Fruit fly (Drosophila melanogaster): Measurements from ENCODE around the gene Mst27D.
A peak's percentile ranks its signal among the peaks of the same experiment; 100 is the strongest.

Mst27D gene

dm6 chr2L:7071219-7071618 lies 10.6 kb upstream of the Mst27D start:
- TF ChIP-seq CG8359 (GFP tag; optimal IDR thresholded peaks at IDR 0.05; ENCODE audit: borderline replicate concordance) (peak; percentile 98), CG18476 (GFP tag; optimal IDR thresholded peaks at IDR 0.05) (no peak), Tbp (GFP tag; optimal IDR thresholded peaks at IDR 0.05) (peak; percentile 43)

- TF ChIP-seq sr (GFP tag; IDR thresholded peaks at IDR 0.05) (no peak), cas (GFP tag; IDR thresholded peaks at IDR 0.05) (no peak), CG10654 (GFP tag; optimal IDR thresholded peaks at IDR 0.05) (no peak), Pdp1 (GFP tag; optimal IDR thresholded peaks at IDR 0.05) (peak in 1 of 2 experiments; percentile 44), tin (GFP tag; optimal IDR thresholded peaks at IDR 0.05) (no peak), en (GFP tag; optimal IDR thresholded peaks at IDR 0.05) (no peak), Mes4 (GFP tag; optimal IDR thresholded peaks at IDR 0.05) (no peak)
These were observed 7.0 kb upstream of the Mst27D start, which contains the start of gene Ugt307A1 for dm6 chr2L:7067683-7068082. Ugt307A1 (plus strand) TSS chr2L:7067983.

DNA sequence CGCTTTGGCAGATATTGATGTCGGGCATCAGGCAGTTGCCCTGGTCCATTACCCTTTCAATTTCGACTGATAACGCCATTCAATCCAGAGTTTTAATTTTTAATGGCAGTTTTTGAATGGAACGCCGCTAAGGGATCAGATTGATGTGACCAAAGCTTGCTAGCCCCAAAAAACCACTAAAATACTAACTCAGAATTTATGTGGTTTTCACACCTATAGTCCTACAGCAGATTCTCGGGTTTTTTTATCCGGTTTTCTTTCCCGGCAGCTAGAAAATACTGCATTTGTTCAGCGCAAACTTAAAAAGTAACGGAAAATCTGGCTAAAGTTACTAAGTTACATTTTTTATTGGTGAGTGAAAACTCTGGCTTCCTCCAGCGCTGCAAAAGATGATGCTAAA lies 5.0 kb upstream of the Mst27D start, which contains the start of gene Nuf2:
Nuf2 (minus strand) TSS at position 151 of the 400 bp plus-strand sequence.
- TF ChIP-seq CG15073 (GFP tag; optimal IDR thresholded peaks at IDR 0.05) (no peak), pan (optimal IDR thresholded peaks at IDR 0.05) (no peak), pan (GFP tag; optimal IDR thresholded peaks at IDR 0.05 in 1 of 2, IDR thresholded peaks at IDR 0.05 in 1 of 2) (peak in 1 of 2 experiments; percentile 27), CG14710 (tag; optimal IDR thresholded peaks at IDR 0.05) (peak; percentile 67), aop (GFP tag; IDR thresholded peaks at IDR 0.05) (no peak), Nf-YB (GFP tag; optimal IDR thresholded peaks at IDR 0.05) (no peak), Lhr (GFP tag; optimal IDR thresholded peaks at IDR 0.05) (peak; percentile 88), ewg (GFP tag; optimal IDR thresholded peaks at IDR 0.05) (no peak), Six4 (GFP tag; optimal IDR thresholded peaks at IDR 0.05) (no peak), maf-S (GFP tag; optimal IDR thresholded peaks at IDR 0.05) (no peak), otp (GFP tag; IDR thresholded peaks at IDR 0.05) (no peak), CG1529 (GFP tag; optimal IDR thresholded peaks at IDR 0.05) (no peak), CG12769 (tag; optimal IDR thresholded peaks at IDR 0.05) (peak; percentile 24), E2f2 (GFP tag; IDR thresholded peaks at IDR 0.05) (peak; percentile 89), CG4404 (GFP tag; IDR thresholded peaks at IDR 0.05) (no peak), Side (GFP tag; optimal IDR thresholded peaks at IDR 0.05) (no peak), CG34376 (GFP tag; optimal IDR thresholded peaks at IDR 0.05) (no peak), Opbp (GFP tag; IDR thresholded peaks at IDR 0.05; ENCODE audit: partially characterized antibody) (peak; percentile 43; the same call in 1 of the 3 replicates), CG33213 (GFP tag; optimal IDR thresholded peaks at IDR 0.05) (peak; percentile 69), CG9797 (GFP tag; optimal IDR thresholded peaks at IDR 0.05) (peak; percentile 77), BtbVII (GFP tag; optimal IDR thresholded peaks at IDR 0.05) (no peak), Scr (GFP tag; IDR thresholded peaks at IDR 0.05; ENCODE audit: partially characterized antibody) (no peak), lola (GFP tag; optimal IDR thresholded peaks at IDR 0.05) (peak in 2 of 3 experiments; percentile 3 to 74), trem (tag; optimal IDR thresholded peaks at IDR 0.05) (peak; percentile 12), croc (GFP tag; conservative IDR thresholded peaks at IDR 0.05) (no peak), Dp (GFP tag; optimal IDR thresholded peaks at IDR 0.05) (peak; percentile 80), Pdp1 (GFP tag; optimal IDR thresholded peaks at IDR 0.05) (peak in 1 of 2 experiments; percentile 24), shn (GFP tag; optimal IDR thresholded peaks at IDR 0.05) (no peak), CG2120 (GFP tag; optimal IDR thresholded peaks at IDR 0.05) (no peak), Awh (GFP tag; IDR thresholded peaks at IDR 0.05) (no peak), wdn (GFP tag; IDR thresholded peaks at IDR 0.05) (no peak), CG12391 (tag; optimal IDR thresholded peaks at IDR 0.05) (peak; percentile 8), Fer3 (tag; optimal IDR thresholded peaks at IDR 0.05) (no peak), bcd (GFP tag; optimal IDR thresholded peaks at IDR 0.05) (no peak), tio (GFP tag; optimal IDR thresholded peaks at IDR 0.05) (no peak), fu2 (GFP tag; optimal IDR thresholded peaks at IDR 0.05) (no peak), zfh1 (GFP tag; IDR thresholded peaks at IDR 0.05) (no peak), ci (GFP tag; IDR thresholded peaks at IDR 0.05) (no peak), CG16779 (GFP tag; IDR thresholded peaks at IDR 0.05) (0 out of 2 replicates have a peak, but pooled peaks have one; percentile 26)

Measured in whole organism, embryonic.